Fruit fly (Drosophila melanogaster): ENCODE results near the gene Dnaaf6.
A peak's percentile ranks its signal among the peaks of the same experiment; 100 is the strongest.

Gene Dnaaf6

DNA sequence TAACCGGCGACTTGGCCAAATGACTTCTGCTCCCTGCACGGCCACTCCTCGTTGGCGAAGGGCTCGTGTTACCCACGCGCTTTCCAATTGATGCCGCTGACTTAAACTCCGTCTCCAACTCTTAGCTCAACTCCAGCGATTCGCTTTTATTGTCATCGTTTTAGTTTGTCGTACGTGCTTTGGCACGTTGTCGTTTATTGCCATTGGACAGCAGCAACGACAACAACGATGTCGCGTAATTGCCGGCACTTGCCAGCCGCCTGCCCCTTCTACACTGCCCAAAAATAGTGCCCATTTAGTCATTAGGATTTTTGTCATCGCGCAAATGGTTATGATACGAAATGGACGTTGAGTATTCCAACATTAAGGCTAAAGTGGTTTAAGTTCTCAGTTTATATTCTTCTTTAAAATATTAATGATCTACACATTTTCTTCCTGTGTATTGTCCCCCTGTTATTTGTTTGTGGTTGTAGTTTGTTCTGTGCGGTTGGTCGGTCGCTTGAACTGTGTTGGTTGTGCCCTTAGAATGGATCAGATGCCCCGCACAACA, 18.7 kb upstream of the Dnaaf6 start (continued):
- TF ChIP-seq Nf-YB (GFP tag; optimal IDR thresholded peaks at IDR 0.05) (peak; percentile 79), CG15011 (GFP tag; optimal IDR thresholded peaks at IDR 0.05) (peak; percentile 82), pb (GFP tag; optimal IDR thresholded peaks at IDR 0.05) (peak; percentile 76), cad (GFP tag; optimal IDR thresholded peaks at IDR 0.05) (no peak), CG11560 (tag; IDR thresholded peaks at IDR 0.05) (peak; percentile 64; the same call in 1 of the 3 replicates), CG5245 (GFP tag; optimal IDR thresholded peaks at IDR 0.05) (peak; percentile 89), onecut (GFP tag; IDR thresholded peaks at IDR 0.05) (peak; percentile 88), Dref (GFP tag; IDR thresholded peaks at IDR 0.05) (no peak), Ptx1 (GFP tag; IDR thresholded peaks at IDR 0.05) (peak; percentile 86), wek (GFP tag; optimal IDR thresholded peaks at IDR 0.05) (peak; percentile 71), dysf (GFP tag; IDR thresholded peaks at IDR 0.05) (peak; percentile 89), sd (tag; optimal IDR thresholded peaks at IDR 0.05) (peak; percentile 64), MTF-1 (GFP tag; optimal IDR thresholded peaks at IDR 0.05; ENCODE audit: borderline replicate concordance) (peak; percentile 84), gcm2 (GFP tag; optimal IDR thresholded peaks at IDR 0.05) (peak; percentile 82), CG7556 (GFP tag; optimal IDR thresholded peaks at IDR 0.05) (peak; percentile 89), zen (tag; optimal IDR thresholded peaks at IDR 0.05) (peak; percentile 74), run (tag; optimal IDR thresholded peaks at IDR 0.05) (peak; percentile 84), CG6813 (GFP tag; optimal IDR thresholded peaks at IDR 0.05) (peak; percentile 78), NC2α (GFP tag; optimal IDR thresholded peaks at IDR 0.05) (peak; percentile 86), Lim3 (GFP tag; IDR thresholded peaks at IDR 0.05) (no peak), Hr51 (GFP tag; optimal IDR thresholded peaks at IDR 0.05) (peak; percentile 74 to 90), CG7963 (GFP tag; IDR thresholded peaks at IDR 0.05; ENCODE audit: partially characterized antibody) (no peak), CG3281 (GFP tag; optimal IDR thresholded peaks at IDR 0.05) (peak; percentile 85), klu (GFP tag; IDR thresholded peaks at IDR 0.05) (0 out of 2 replicates have a peak, but pooled peaks have one; percentile 35), CG32772 (GFP tag; IDR thresholded peaks at IDR 0.05) (peak; percentile 85), CG8944 (GFP tag; optimal IDR thresholded peaks at IDR 0.05) (peak; percentile 85), CG6683 (GFP tag; optimal IDR thresholded peaks at IDR 0.05) (peak; percentile 78), Elba2 (GFP tag; optimal IDR thresholded peaks at IDR 0.05) (peak; percentile 23), CG6654 (GFP tag; optimal IDR thresholded peaks at IDR 0.05) (peak; percentile 71), amos (GFP tag; IDR thresholded peaks at IDR 0.05; ENCODE audit: partially characterized antibody) (no peak), CG11696 (GFP tag; IDR thresholded peaks at IDR 0.05) (peak; percentile 73), CG12071 (GFP tag; optimal IDR thresholded peaks at IDR 0.05) (peak; percentile 90), sens (GFP tag) (peak; percentile 99), shn (GFP tag; optimal IDR thresholded peaks at IDR 0.05) (peak; percentile 81), chinmo (GFP tag; IDR thresholded peaks at IDR 0.05; ENCODE audit: partially characterized antibody) (no peak), mam (GFP tag; optimal IDR thresholded peaks at IDR 0.05) (peak; percentile 87), lmd (GFP tag; IDR thresholded peaks at IDR 0.05) (peak; percentile 87), B-H1 (GFP tag; IDR thresholded peaks at IDR 0.05) (peak; percentile 77), Opbp (GFP tag; IDR thresholded peaks at IDR 0.05; ENCODE audit: partially characterized antibody) (no peak), Sox100B (GFP tag; optimal IDR thresholded peaks at IDR 0.05) (peak; percentile 80), CG7839 (tag; optimal IDR thresholded peaks at IDR 0.05) (peak; percentile 93), sr (GFP tag; IDR thresholded peaks at IDR 0.05) (0 out of 3 replicates have a peak, but pooled peaks have one; percentile 10), disco-r (GFP tag; optimal IDR thresholded peaks at IDR 0.05) (peak; percentile 79), CrebB (tag; optimal IDR thresholded peaks at IDR 0.05) (peak; percentile 83), Blimp-1 (GFP tag; optimal IDR thresholded peaks at IDR 0.05) (peak; percentile 91), grn (GFP tag; optimal IDR thresholded peaks at IDR 0.05) (peak; percentile 61), Sin3A (optimal IDR thresholded peaks at IDR 0.05) (no peak), p53 (GFP tag; optimal IDR thresholded peaks at IDR 0.05) (peak; percentile 51), CG14441 (GFP tag; IDR thresholded peaks at IDR 0.05) (peak; percentile 85), sc (optimal IDR thresholded peaks at IDR 0.05) (no peak), sc (GFP tag; optimal IDR thresholded peaks at IDR 0.05) (peak; percentile 83)
